Worm (Caenorhabditis elegans) whole organism, young adult: ENCODE measurements around the gene frg-1.

ENCODE experiments used
- B0019.2 ChIP-seq: fragments of 200-800 bp; sonication (Bioruptor generic); conservative IDR thresholded peaks from 2 replicates; pipeline ENCODE4 v1.3.6; 2022; ENCODE audit warnings: missing genetic modification reagents, missing genetic modification characterization, missing compliant biosample characterization
- D2030.7 ChIP-seq: fragments of 200-800 bp; sonication (Bioruptor generic); IDR thresholded peaks from 2 replicates; pipeline ENCODE4 v1.3.6; 2022; ENCODE audit warnings: missing genetic modification reagents, missing genetic modification characterization, missing compliant biosample characterization
- F23B12.7 ChIP-seq: sonication (generic microtip); optimal IDR thresholded peaks from 2 replicates; lab custom pipeline; 2017; ENCODE audit warnings: missing genetic modification characterization, mild to moderate bottlenecking, missing compliant biosample characterization, antibody characterized with exemption, moderate library complexity; ENCODE audit not compliant: insufficient read depth
- F33H1.4 ChIP-seq: fragments of 200-800 bp; sonication (Bioruptor generic); IDR thresholded peaks from 2 replicates; pipeline ENCODE4 v1.3.6; 2022; ENCODE audit warnings: missing genetic modification reagents, missing genetic modification characterization, missing compliant biosample characterization
- F49E8.2 ChIP-seq: sonication (generic microtip); optimal IDR thresholded peaks from 3 replicates; lab custom pipeline; 2017; ENCODE audit warnings: missing genetic modification characterization, mild to moderate bottlenecking, missing compliant biosample characterization, antibody characterized with exemption, moderate library complexity; ENCODE audit not compliant: insufficient read depth
- F55B11.4 ChIP-seq: sonication (generic microtip); optimal IDR thresholded peaks from 2 replicates; lab custom pipeline; 2016; ENCODE audit warnings: missing compliant biosample characterization, missing genetic modification characterization, borderline replicate concordance; ENCODE audit not compliant: insufficient read depth
- K11D2.4 ChIP-seq: fragments of 200-800 bp; sonication (Bioruptor generic); IDR thresholded peaks from 2 replicates; pipeline ENCODE4 v1.3.6; 2022; ENCODE audit warnings: missing genetic modification reagents, missing genetic modification characterization, missing compliant biosample characterization
- Y67H2A.10 ChIP-seq: fragments of 200-800 bp; sonication (Bioruptor generic); conservative IDR thresholded peaks from 2 replicates; pipeline ENCODE4 v1.3.6; 2022; ENCODE audit warnings: missing genetic modification reagents, missing genetic modification characterization, missing compliant biosample characterization
- ama-1 ChIP-seq, 3 experiments: fragments of 150-350 bp in 1 of 3; sonication (generic microtip) in 2 of 3; optimal IDR thresholded peaks; 2 replicates each; lab custom pipeline; 2014 to 2018; ENCODE audit warnings: missing biosample characterization in 2 of 3, missing genetic modification characterization in 2 of 3, missing genetic modification reagents in 2 of 3
- atf-7 ChIP-seq: sonication (generic microtip); optimal IDR thresholded peaks from 2 replicates; lab custom pipeline; 2017; ENCODE audit warnings: mild to moderate bottlenecking, missing genetic modification characterization, missing compliant biosample characterization
- athp-1 ChIP-seq: sonication (generic microtip); optimal IDR thresholded peaks from 2 replicates; lab custom pipeline; 2017; ENCODE audit warnings: mild to moderate bottlenecking, missing genetic modification characterization, missing compliant biosample characterization
- cebp-1 ChIP-seq, 2 experiments: fragments of 200-800 bp in 1 of 2; sonication (Bioruptor generic) in 1 of 2; sonication (generic microtip) in 1 of 2; IDR thresholded peaks in 1 of 2; optimal IDR thresholded peaks in 1 of 2; 2 replicates each; pipeline versions ENCODE4 v1.3.6 to Lab custom; 2017 to 2022; ENCODE audit warnings: missing compliant biosample characterization in 2 of 2, missing genetic modification characterization in 2 of 2, mild to moderate bottlenecking in 1 of 2, missing genetic modification reagents in 1 of 2, moderate library complexity in 1 of 2
- cebp-2 ChIP-seq: fragments of 200-800 bp; sonication (Bioruptor generic); IDR thresholded peaks from 2 replicates; pipeline ENCODE4 v1.3.6; 2022; ENCODE audit warnings: missing genetic modification characterization, missing compliant biosample characterization
- chd-7 ChIP-seq: sonication (generic microtip); optimal IDR thresholded peaks from 2 replicates; lab custom pipeline; 2016; ENCODE audit warnings: mild to moderate bottlenecking, missing genetic modification characterization, moderate library complexity, missing compliant biosample characterization
- dox-1 ChIP-seq: fragments of 200-800 bp; sonication (Bioruptor generic); IDR thresholded peaks from 2 replicates; pipeline ENCODE4 v1.3.6; 2022; ENCODE audit warnings: missing genetic modification reagents, missing genetic modification characterization, missing compliant biosample characterization
- efl-1 ChIP-seq: fragments of 150-350 bp; optimal IDR thresholded peaks from 2 replicates; lab custom pipeline; 2014; ENCODE audit warnings: missing biosample characterization, missing genetic modification reagents, missing genetic modification characterization
- fkh-3 ChIP-seq: sonication (generic microtip); optimal IDR thresholded peaks from 2 replicates; lab custom pipeline; 2016; ENCODE audit warnings: mild to moderate bottlenecking, missing genetic modification characterization, missing compliant biosample characterization
- hlh-26 ChIP-seq: fragments of 200-800 bp; sonication (Bioruptor generic); conservative IDR thresholded peaks from 2 replicates; pipeline ENCODE4 v1.3.6; 2022; ENCODE audit warnings: missing genetic modification reagents, missing genetic modification characterization, missing compliant biosample characterization
- hmg-1.2 ChIP-seq: fragments of 200-800 bp; sonication (Bioruptor generic); IDR thresholded peaks from 2 replicates; pipeline ENCODE4 v1.3.6; 2022; ENCODE audit warnings: missing genetic modification reagents, missing genetic modification characterization, missing compliant biosample characterization
- let-526 ChIP-seq: fragments of 200-800 bp; sonication (Bioruptor generic); IDR thresholded peaks from 2 replicates; pipeline ENCODE4 v1.3.6; 2022; ENCODE audit warnings: missing genetic modification reagents, missing genetic modification characterization, missing compliant biosample characterization
- lin-26 ChIP-seq: fragments of 200-800 bp; sonication (Bioruptor generic); IDR thresholded peaks from 2 replicates; pipeline ENCODE4 v1.3.6; 2022; ENCODE audit warnings: missing genetic modification reagents, missing genetic modification characterization, missing compliant biosample characterization
- lsl-1 ChIP-seq: fragments of 200-800 bp; sonication (Bioruptor generic); optimal IDR thresholded peaks from 2 replicates; lab custom pipeline; 2018; ENCODE audit warnings: mild to moderate bottlenecking, missing genetic modification characterization, moderate library complexity, missing compliant biosample characterization
- madf-6 ChIP-seq: fragments of 200-800 bp; sonication (Bioruptor generic); IDR thresholded peaks from 2 replicates; pipeline ENCODE4 v1.3.6; 2022; ENCODE audit warnings: missing genetic modification reagents, missing genetic modification characterization, missing compliant biosample characterization
- madf-8 ChIP-seq: fragments of 200-800 bp; sonication (Bioruptor generic); conservative IDR thresholded peaks from 2 replicates; pipeline ENCODE4 v1.3.6; 2022; ENCODE audit warnings: missing genetic modification reagents, missing genetic modification characterization, missing compliant biosample characterization
- mcd-1 ChIP-seq: fragments of 200-800 bp; sonication (Bioruptor generic); IDR thresholded peaks from 2 replicates; pipeline ENCODE4 v1.3.6; 2022; ENCODE audit warnings: missing genetic modification reagents, missing genetic modification characterization, missing compliant biosample characterization
- nhr-27 ChIP-seq: fragments of 200-800 bp; sonication (Bioruptor generic); optimal IDR thresholded peaks from 2 replicates; lab custom pipeline; 2018; ENCODE audit warnings: mild to moderate bottlenecking, missing genetic modification characterization, moderate library complexity, missing compliant biosample characterization
- nhr-80 ChIP-seq: sonication (generic microtip); optimal IDR thresholded peaks from 2 replicates; lab custom pipeline; 2016; ENCODE audit warnings: missing genetic modification characterization, missing compliant biosample characterization
- pha-4 ChIP-seq: fragments of 150-350 bp; sonication (generic microtip); optimal IDR thresholded peaks from 2 replicates; lab custom pipeline; 2014; ENCODE audit warnings: missing biosample characterization, missing genetic modification reagents, missing genetic modification characterization
- rcor-1 ChIP-seq: fragments of 200-800 bp; sonication (Bioruptor generic); IDR thresholded peaks from 2 replicates; pipeline ENCODE4 v1.3.6; 2022; ENCODE audit warnings: missing genetic modification reagents, missing genetic modification characterization, missing compliant biosample characterization
- rpc-1 ChIP-seq, 2 experiments: fragments of 150-350 bp in 1 of 2; sonication (generic microtip) in 1 of 2; optimal IDR thresholded peaks; 2 replicates each; lab custom pipeline; 2014 to 2018; ENCODE audit warnings: missing biosample characterization in 1 of 2, missing genetic modification characterization in 1 of 2, missing genetic modification reagents in 1 of 2, missing genotype in 1 of 2
- snpc-1.1 ChIP-seq: sonication (generic microtip); optimal IDR thresholded peaks from 2 replicates; lab custom pipeline; 2017; ENCODE audit warnings: missing genetic modification characterization, mild to moderate bottlenecking, missing compliant biosample characterization, antibody characterized with exemption, moderate library complexity, missing genotype, missing genetic modification reagents; ENCODE audit not compliant: insufficient read depth
- snpc-3.4 ChIP-seq: sonication (generic microtip); optimal IDR thresholded peaks from 2 replicates; lab custom pipeline; 2017; ENCODE audit warnings: missing genetic modification characterization, mild to moderate bottlenecking, missing compliant biosample characterization, antibody characterized with exemption, moderate library complexity, missing genotype, missing genetic modification reagents
- tbp1 ChIP-seq: fragments of 200-800 bp; sonication (Bioruptor generic); optimal IDR thresholded peaks from 2 replicates; lab custom pipeline; 2018; ENCODE audit warnings: mild to moderate bottlenecking, missing genetic modification characterization, missing compliant biosample characterization
- tbx-9 ChIP-seq: sonication (generic microtip); optimal IDR thresholded peaks from 2 replicates; lab custom pipeline; 2016; ENCODE audit warnings: borderline replicate concordance, missing genetic modification characterization, inconsistent platforms, missing compliant biosample characterization
- unc-62 ChIP-seq: fragments of 150-350 bp; optimal IDR thresholded peaks from 2 replicates; lab custom pipeline; 2014; ENCODE audit warnings: missing biosample characterization, missing genetic modification reagents, missing genetic modification characterization
- xnd-1 ChIP-seq: sonication (generic microtip); optimal IDR thresholded peaks from 2 replicates; lab custom pipeline; 2016; ENCODE audit warnings: missing genotype, missing genetic modification reagents, missing genetic modification characterization, missing compliant biosample characterization
- zfh-2 ChIP-seq: fragments of 200-800 bp; sonication (Bioruptor generic); conservative IDR thresholded peaks from 2 replicates; pipeline ENCODE4 v1.3.6; 2022; ENCODE audit warnings: missing genetic modification reagents, missing genetic modification characterization, missing compliant biosample characterization
- ztf-28 ChIP-seq: fragments of 200-800 bp; sonication (Bioruptor generic); IDR thresholded peaks from 2 replicates; pipeline ENCODE4 v1.3.6; 2022; ENCODE audit warnings: missing genetic modification reagents, missing genetic modification characterization, missing compliant biosample characterization

frg-1 gene

ce11 chrIII:12952615-12953014, 26.3 kb upstream of the frg-1 start:
- no peak for TF ChIP-seq dox-1 (GFP tag; lab: Robert Waterston, UW)
- no peak for TF ChIP-seq F49E8.2 (tag; lab: Kevin White, UChicago)
- no peak for TF ChIP-seq F55B11.4 (tag; lab: Kevin White, UChicago)
- TF ChIP-seq snpc-1.1, result no peak

- TF ChIP-seq nhr-80 (tag; lab: Kevin White, UChicago) (peak; percentile 80), dox-1 (GFP tag; lab: Robert Waterston, UW) (peak; percentile 29; the same call in 1 of the 2 replicates), zfh-2 (GFP tag; lab: Robert Waterston, UW) (no peak), snpc-1.1 (no peak)
These were observed 19.7 kb upstream of the frg-1 start for ce11 chrIII:12959286-12959685.

ce11 chrIII:12960705-12961104, 18.3 kb upstream of the frg-1 start:
- TF ChIP-seq unc-62 (GFP tag; lab: Kevin White, UChicago), result peak; percentile 74
- TF ChIP-seq pha-4 (tag; lab: Kevin White, UChicago), result peak; percentile 54
- TF ChIP-seq cebp-1 (GFP tag; IDR thresholded peaks at IDR 0.05; lab: Robert Waterston, UW), result no peak
- peak; percentile 25 for TF ChIP-seq cebp-1 (tag; optimal IDR thresholded peaks at IDR 0.05; lab: Kevin White, UChicago)
- TF ChIP-seq fkh-3 (tag; lab: Kevin White, UChicago), result no peak
- TF ChIP-seq nhr-80 (tag; lab: Kevin White, UChicago), result peak; percentile 73
- no peak for TF ChIP-seq ztf-28 (GFP tag; lab: Robert Waterston, UW)

- no peak for TF ChIP-seq tbx-9 (tag; lab: Kevin White, UChicago)
- no peak for TF ChIP-seq B0019.2 (GFP tag; lab: Robert Waterston, UW)
- no peak for TF ChIP-seq mcd-1 (GFP tag; lab: Robert Waterston, UW)
- TF ChIP-seq ama-1 (optimal IDR thresholded peaks at IDR 0.05; lab: Kevin White, UChicago), result no peak
- no peak for TF ChIP-seq ama-1 (GFP tag; optimal IDR thresholded peaks at IDR 0.05; lab: Kevin White, UChicago)
- TF ChIP-seq rpc-1 (optimal IDR thresholded peaks at IDR 0.05; lab: Kevin White, UChicago), result no peak
- no peak for TF ChIP-seq rpc-1 (tag; optimal IDR thresholded peaks at IDR 0.05; lab: Kevin White, UChicago)
- no peak for TF ChIP-seq chd-7
- TF ChIP-seq F23B12.7 (tag; lab: Kevin White, UChicago), result no peak
- TF ChIP-seq xnd-1 (tag; lab: Kevin White, UChicago), result no peak
- TF ChIP-seq nhr-27, result no peak
- TF ChIP-seq atf-7 (tag; lab: Kevin White, UChicago), result no peak
- no peak for TF ChIP-seq lin-26
- TF ChIP-seq Y67H2A.10 (GFP tag; lab: Robert Waterston, UW), result no peak
- no peak for TF ChIP-seq pha-4 (tag; lab: Kevin White, UChicago)
- TF ChIP-seq cebp-2 (GFP tag; lab: Robert Waterston, UW), result no peak
- TF ChIP-seq dox-1 (GFP tag; lab: Robert Waterston, UW), result no peak
- no peak for TF ChIP-seq snpc-3.4 (tag; lab: Kevin White, UChicago)
- TF ChIP-seq ztf-28 (GFP tag; lab: Robert Waterston, UW), result no peak
- TF ChIP-seq, all 124 proteins: peak for 0
These were observed 12.1 kb upstream of the frg-1 start, which contains the start of gene ttm-1 for ce11 chrIII:12966895-12967294. Gene ttm-1 (minus strand): TSS chrIII:12966995.

ce11 chrIII:12967437-12968043, 11.4 kb upstream of the frg-1 start:
- TF ChIP-seq hmg-1.2 (GFP tag; lab: Robert Waterston, UW), result peak; percentile 44; the same call in 1 of the 2 replicates
- 0 out of 2 replicates have a peak, but pooled peaks have one; percentile 29 for TF ChIP-seq D2030.7 (GFP tag; lab: Robert Waterston, UW)
- TF ChIP-seq xnd-1 (tag; lab: Kevin White, UChicago), result peak; percentile 80
- peak; percentile 93 for TF ChIP-seq lsl-1 (GFP tag; lab: Kevin White, UChicago)
- TF ChIP-seq madf-6 (GFP tag; lab: Robert Waterston, UW), result peak; percentile 67; the same call in 1 of the 2 replicates
- TF ChIP-seq F33H1.4 (GFP tag; lab: Robert Waterston, UW), result peak; percentile 69
- TF ChIP-seq madf-8, result peak; percentile 58
- peak; percentile 2 for TF ChIP-seq athp-1
- no peak for TF ChIP-seq let-526 (GFP tag; lab: Robert Waterston, UW)
- TF ChIP-seq hlh-26 (GFP tag; lab: Robert Waterston, UW), result no peak
- no peak for TF ChIP-seq K11D2.4 (GFP tag; lab: Robert Waterston, UW)
- no peak for TF ChIP-seq mcd-1 (GFP tag; lab: Robert Waterston, UW)
- TF ChIP-seq efl-1 (GFP tag; lab: Kevin White, UChicago), result no peak
- TF ChIP-seq rcor-1 (GFP tag; lab: Robert Waterston, UW), result no peak
- no peak for TF ChIP-seq tbp1 (GFP tag; lab: Kevin White, UChicago)
- TF ChIP-seq cebp-2 (GFP tag; lab: Robert Waterston, UW), result no peak
